Fruit fly (Drosophila melanogaster): ENCODE results near the gene inaF-D.
A peak's percentile ranks its signal among the peaks of the same experiment; 100 is the strongest.

dm6 chrX:11715263-11715659 is 13.6 kb downstream of the inaF-D start, which contains the start of gene Amun:
- TF ChIP-seq CG11398 (GFP tag; optimal IDR thresholded peaks at IDR 0.05), result no peak
- TF ChIP-seq Atf3 (GFP tag; optimal IDR thresholded peaks at IDR 0.05), result peak; percentile 2
- TF ChIP-seq gfzf (GFP tag; optimal IDR thresholded peaks at IDR 0.05), result no peak
- peak; percentile 97 for TF ChIP-seq CG4820 (GFP tag; optimal IDR thresholded peaks at IDR 0.05)
- TF ChIP-seq gem (tag; optimal IDR thresholded peaks at IDR 0.05), result peak; percentile 32
- peak; percentile 3 for TF ChIP-seq CG11504 (tag; optimal IDR thresholded peaks at IDR 0.05)
- TF ChIP-seq Sin3A (optimal IDR thresholded peaks at IDR 0.05), result no peak
- TF ChIP-seq CG17802 (tag; optimal IDR thresholded peaks at IDR 0.05), result peak; percentile 7

Data from whole organism, embryonic.